Fruit fly (Drosophila melanogaster) S2 (cell line): ENCODE results near the gene CG33995.

Experiments used
- CG8478 ChIP-seq: fragments of >200 bp; optimal IDR thresholded peaks from 2 replicates; lab custom pipeline; 2018
- CTCF ChIP-seq, 2 experiments: fragments of >200 bp; optimal IDR thresholded peaks; 2 replicates each; lab custom pipeline; 2018

DNA sequence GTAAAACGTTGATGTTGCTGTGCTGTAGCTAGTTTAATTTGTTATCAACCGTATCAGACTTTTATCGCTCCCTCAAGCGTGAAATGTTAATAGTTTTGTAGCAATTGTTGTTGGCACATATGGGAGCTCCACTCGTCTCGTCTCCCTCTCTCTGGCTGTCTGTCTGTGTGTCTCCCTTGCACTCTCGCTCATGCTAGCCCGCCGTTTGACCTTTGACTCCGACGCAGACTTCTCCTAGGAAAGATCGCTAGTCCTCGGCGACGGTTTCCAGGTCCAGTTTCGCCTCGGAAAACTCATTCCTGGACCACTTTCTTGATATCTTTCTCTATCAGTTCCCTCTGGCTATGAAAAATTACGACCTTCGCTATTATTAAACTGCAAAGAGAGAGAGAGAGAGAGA, 36.1 kb downstream of the CG33995 start:
- TF ChIP-seq CG8478 (lab: Kevin White, UChicago), result no peak
- TF ChIP-seq CTCF (optimal IDR thresholded peaks at IDR 0.05; lab: Kevin White, UChicago), result no peak
